Worm (Caenorhabditis elegans) whole organism, L4 larva: ENCODE measurements around the gene R08C7.1.

ENCODE experiments used
- F10B5.3 ChIP-seq: sonication (generic microtip); optimal IDR thresholded peaks from 2 replicates; lab custom pipeline; 2016; ENCODE audit warnings: mild to moderate bottlenecking, missing genetic modification characterization, missing compliant biosample characterization
- F26F4.8 ChIP-seq: fragments of 200-800 bp; sonication (Bioruptor generic); conservative IDR thresholded peaks from 2 replicates; pipeline ENCODE4 v1.3.6; 2022; ENCODE audit warnings: missing genetic modification characterization, missing compliant biosample characterization
- F37D6.2 ChIP-seq: sonication (generic microtip); optimal IDR thresholded peaks from 2 replicates; lab custom pipeline; 2016; ENCODE audit warnings: mild to moderate bottlenecking, missing genetic modification characterization, missing compliant biosample characterization
- F44E2.7 ChIP-seq: fragments of 200-800 bp; sonication (Bioruptor generic); IDR thresholded peaks from 2 replicates; pipeline ENCODE4 v2.1.2; 2022; ENCODE audit warnings: missing genetic modification characterization, missing compliant biosample characterization
- F49E8.2 ChIP-seq: sonication (generic microtip); optimal IDR thresholded peaks from 2 replicates; lab custom pipeline; 2016; ENCODE audit warnings: missing compliant biosample characterization, mild to moderate bottlenecking, missing genetic modification characterization, borderline replicate concordance
- Y5F2A.4 ChIP-seq: fragments of 200-800 bp; sonication (Bioruptor generic); optimal IDR thresholded peaks from 2 replicates; lab custom pipeline; 2018; ENCODE audit warnings: mild to moderate bottlenecking, missing genetic modification characterization, missing compliant biosample characterization
- ZK337.2 ChIP-seq: fragments of 200-800 bp; sonication (Bioruptor generic); IDR thresholded peaks from 2 replicates; pipeline ENCODE4 v1.3.6; 2022; ENCODE audit warnings: missing genetic modification reagents, missing genetic modification characterization, missing compliant biosample characterization
- ama-1 ChIP-seq: fragments of 150-350 bp; optimal IDR thresholded peaks from 2 replicates; lab custom pipeline; 2014; ENCODE audit warnings: inconsistent platforms, mixed read lengths
- arid-1 ChIP-seq: fragments of 200-800 bp; sonication (Bioruptor generic); conservative IDR thresholded peaks from 2 replicates; pipeline ENCODE4 v1.3.6; 2022; ENCODE audit warnings: missing genetic modification reagents, missing genetic modification characterization, missing compliant biosample characterization
- attf-4 ChIP-seq: sonication (generic microtip); optimal IDR thresholded peaks from 3 replicates; lab custom pipeline; 2017; ENCODE audit warnings: missing biosample characterization, missing genetic modification characterization
- ceh-28 ChIP-seq: fragments of 150-350 bp; optimal IDR thresholded peaks from 2 replicates; lab custom pipeline; 2014; ENCODE audit warnings: missing biosample characterization, missing genetic modification reagents, missing genetic modification characterization
- ceh-32 ChIP-seq: sonication (generic microtip); optimal IDR thresholded peaks from 2 replicates; lab custom pipeline; 2016; ENCODE audit warnings: mild to moderate bottlenecking, missing genetic modification characterization, missing compliant biosample characterization; ENCODE audit not compliant: poor library complexity
- ceh-62 ChIP-seq: sonication (generic microtip); optimal IDR thresholded peaks from 2 replicates; lab custom pipeline; 2017; ENCODE audit warnings: missing biosample characterization, missing genetic modification characterization
- ceh-82 ChIP-seq: sonication (generic microtip); optimal IDR thresholded peaks from 2 replicates; lab custom pipeline; 2017; ENCODE audit warnings: missing biosample characterization, missing genetic modification characterization
- ces-1 ChIP-seq: fragments of 150-350 bp; sonication (generic microtip); optimal IDR thresholded peaks from 4 replicates; lab custom pipeline; 2014; ENCODE audit warnings: missing biosample characterization, missing genetic modification reagents, missing genetic modification characterization
- cey-2 ChIP-seq: sonication (generic microtip); optimal IDR thresholded peaks from 3 replicates; lab custom pipeline; 2017; ENCODE audit warnings: missing genetic modification characterization, mild to moderate bottlenecking, missing compliant biosample characterization, antibody characterized with exemption, borderline replicate concordance; ENCODE audit not compliant: insufficient read depth
- daf-8 ChIP-seq: fragments of 200-800 bp; sonication (Bioruptor generic); IDR thresholded peaks from 2 replicates; pipeline ENCODE4 v1.3.6; 2022; ENCODE audit warnings: missing genetic modification characterization, missing compliant biosample characterization
- dmd-6 ChIP-seq: fragments of 200-800 bp; sonication (Bioruptor generic); IDR thresholded peaks from 2 replicates; pipeline ENCODE4 v1.3.6; 2022; ENCODE audit warnings: missing genetic modification reagents, missing genetic modification characterization, missing compliant biosample characterization
- dmd-9 ChIP-seq: fragments of 200-800 bp; sonication (Bioruptor generic); IDR thresholded peaks from 2 replicates; pipeline ENCODE4 v1.3.6; 2022; ENCODE audit warnings: missing genetic modification reagents, missing genetic modification characterization, missing compliant biosample characterization
- dpl-1 ChIP-seq: fragments of 150-350 bp; optimal IDR thresholded peaks from 2 replicates; lab custom pipeline; 2014; ENCODE audit warnings: missing biosample characterization, missing genetic modification reagents, missing genetic modification characterization
- duxl-1 ChIP-seq: sonication (generic microtip); optimal IDR thresholded peaks from 2 replicates; lab custom pipeline; 2016; ENCODE audit warnings: mild to moderate bottlenecking, missing genetic modification characterization, moderate library complexity, missing compliant biosample characterization; ENCODE audit not compliant: poor library complexity
- egl-27 ChIP-seq: sonication (generic microtip); optimal IDR thresholded peaks from 3 replicates; lab custom pipeline; 2017; ENCODE audit warnings: missing biosample characterization, missing genetic modification reagents, missing genetic modification characterization
- hlh-30 ChIP-seq: sonication (generic microtip); optimal IDR thresholded peaks from 2 replicates; lab custom pipeline; 2017; ENCODE audit warnings: antibody characterized with exemption, mild to moderate bottlenecking, missing genetic modification characterization, missing compliant biosample characterization; ENCODE audit not compliant: insufficient read depth
- hmg-1.1 ChIP-seq: fragments of 200-800 bp; sonication (Bioruptor generic); IDR thresholded peaks from 2 replicates; pipeline ENCODE4 v1.3.6; 2022; ENCODE audit warnings: missing genetic modification reagents, missing genetic modification characterization, missing compliant biosample characterization
- lim-7 ChIP-seq: fragments of 200-800 bp; sonication (Bioruptor generic); IDR thresholded peaks from 2 replicates; pipeline ENCODE4 v1.3.6; 2022; ENCODE audit warnings: missing genetic modification characterization, missing compliant biosample characterization
- lin-1 ChIP-seq: fragments of 200-800 bp; sonication (Bioruptor generic); IDR thresholded peaks from 2 replicates; pipeline ENCODE4 v1.3.6; 2022; ENCODE audit warnings: missing genetic modification reagents, missing genetic modification characterization, missing compliant biosample characterization
- lin-29 ChIP-seq: fragments of 200-800 bp; sonication (Bioruptor generic); IDR thresholded peaks from 2 replicates; pipeline ENCODE4 v1.3.6; 2022; ENCODE audit warnings: missing genetic modification reagents, missing genetic modification characterization, missing compliant biosample characterization
- lin-38 ChIP-seq: fragments of 200-800 bp; sonication (Bioruptor generic); IDR thresholded peaks from 2 replicates; pipeline ENCODE4 v1.3.6; 2022; ENCODE audit warnings: missing genetic modification reagents, missing genetic modification characterization, missing compliant biosample characterization
- lin-39 ChIP-seq: fragments of 150-350 bp; optimal IDR thresholded peaks from 2 replicates; lab custom pipeline; 2014; ENCODE audit warnings: missing biosample characterization, missing genetic modification reagents, missing genetic modification characterization
- madf-9 ChIP-seq: fragments of 200-800 bp; sonication (Bioruptor generic); conservative IDR thresholded peaks from 2 replicates; pipeline ENCODE4 v1.3.6; 2022; ENCODE audit warnings: missing genetic modification reagents, missing genetic modification characterization, missing compliant biosample characterization
- mep-1 ChIP-seq: fragments of 150-350 bp; sonication (generic microtip); optimal IDR thresholded peaks from 3 replicates; lab custom pipeline; 2014; ENCODE audit warnings: missing biosample characterization, missing genetic modification characterization
- mxl-2 ChIP-seq: fragments of 200-800 bp; sonication (Bioruptor generic); conservative IDR thresholded peaks from 2 replicates; pipeline ENCODE4 v1.3.6; 2022; ENCODE audit warnings: missing genetic modification reagents, missing genetic modification characterization, missing compliant biosample characterization
- mxl-3 ChIP-seq: fragments of 200-800 bp; sonication (Bioruptor generic); optimal IDR thresholded peaks from 2 replicates; lab custom pipeline; 2018; ENCODE audit warnings: mild to moderate bottlenecking, missing genetic modification characterization, missing compliant biosample characterization
- nhr-10 ChIP-seq: fragments of 150-350 bp; optimal IDR thresholded peaks from 2 replicates; lab custom pipeline; 2014; ENCODE audit warnings: missing biosample characterization, missing genetic modification characterization
- nhr-111 ChIP-seq: fragments of 200-800 bp; sonication (Bioruptor generic); optimal IDR thresholded peaks from 2 replicates; lab custom pipeline; 2018; ENCODE audit warnings: mild to moderate bottlenecking, missing genetic modification characterization, missing compliant biosample characterization
- nhr-41 ChIP-seq: fragments of 200-800 bp; sonication (Bioruptor generic); IDR thresholded peaks from 2 replicates; pipeline ENCODE4 v1.3.6; 2022; ENCODE audit warnings: missing genetic modification reagents, missing genetic modification characterization, missing compliant biosample characterization
- nhr-48 ChIP-seq: sonication (generic microtip); optimal IDR thresholded peaks from 2 replicates; lab custom pipeline; 2016; ENCODE audit warnings: mild to moderate bottlenecking, missing genetic modification characterization, missing compliant biosample characterization
- nhr-6 ChIP-seq: fragments of 150-350 bp; optimal IDR thresholded peaks from 2 replicates; lab custom pipeline; 2014; ENCODE audit warnings: missing biosample characterization, missing genetic modification characterization
- nhr-77 ChIP-seq: fragments of 150-350 bp; optimal IDR thresholded peaks from 2 replicates; lab custom pipeline; 2014; ENCODE audit warnings: missing biosample characterization, missing genetic modification characterization
- pha-4 ChIP-seq, 2 experiments: fragments of 150-350 bp in 1 of 2; fragments of 200-800 bp in 1 of 2; sonication (Bioruptor generic) in 1 of 2; IDR thresholded peaks in 1 of 2; optimal IDR thresholded peaks in 1 of 2; 2 replicates each; pipeline versions ENCODE4 v1.3.6 to Lab custom; 2014 to 2022; ENCODE audit warnings: missing genetic modification characterization in 2 of 2, missing genetic modification reagents in 2 of 2, missing biosample characterization in 1 of 2, missing compliant biosample characterization in 1 of 2
- sdz-12 ChIP-seq: fragments of 200-800 bp; sonication (Bioruptor generic); optimal IDR thresholded peaks from 2 replicates; lab custom pipeline; 2018; ENCODE audit warnings: mild to moderate bottlenecking, missing genetic modification characterization, missing compliant biosample characterization
- set-16 ChIP-seq: fragments of 200-800 bp; sonication (Bioruptor generic); IDR thresholded peaks from 2 replicates; pipeline ENCODE4 v1.3.6; 2022; ENCODE audit warnings: missing genetic modification reagents, missing genetic modification characterization, missing compliant biosample characterization
- snpc-1.2 ChIP-seq: fragments of 200-800 bp; sonication (Bioruptor generic); IDR thresholded peaks from 2 replicates; pipeline ENCODE4 v1.3.6; 2022; ENCODE audit warnings: missing genetic modification reagents, missing genetic modification characterization, missing compliant biosample characterization
- tag-97 ChIP-seq: fragments of 200-800 bp; sonication (Bioruptor generic); IDR thresholded peaks from 2 replicates; pipeline ENCODE4 v1.3.6; 2022; ENCODE audit warnings: missing genetic modification characterization, missing compliant biosample characterization
- unc-130 ChIP-seq: sonication (generic microtip); optimal IDR thresholded peaks from 2 replicates; lab custom pipeline; 2016; ENCODE audit warnings: missing genetic modification reagents, missing genetic modification characterization, missing compliant biosample characterization
- zag-1 ChIP-seq: fragments of 150-350 bp; optimal IDR thresholded peaks from 2 replicates; lab custom pipeline; 2014; ENCODE audit warnings: missing biosample characterization, missing genetic modification characterization
- zip-2 ChIP-seq: fragments of 150-350 bp; optimal IDR thresholded peaks from 2 replicates; lab custom pipeline; 2014; ENCODE audit warnings: missing biosample characterization, missing genetic modification characterization
- ztf-11 ChIP-seq: fragments of 150-350 bp; optimal IDR thresholded peaks from 2 replicates; lab custom pipeline; 2014; ENCODE audit warnings: missing biosample characterization, missing genetic modification characterization

Gene R08C7.1

ce11 chrIV:4469770-4470709, 18.4 kb downstream of the R08C7.1 start (continued):
- TF ChIP-seq pha-4 (GFP tag; IDR thresholded peaks at IDR 0.05; lab: Robert Waterston, UW) (peak; percentile 56), pha-4 (tag; optimal IDR thresholded peaks at IDR 0.05; lab: Kevin White, UChicago) (peak; percentile 12), F10B5.3 (tag; lab: Kevin White, UChicago) (no peak), lin-38 (GFP tag; lab: Robert Waterston, UW) (no peak; the same call in none of the 2 replicates), nhr-10 (tag; lab: Kevin White, UChicago) (no peak), nhr-48 (no peak), mep-1 (peak; percentile 58), tag-97 (GFP tag; lab: Robert Waterston, UW) (no peak), cey-2 (tag; lab: Kevin White, UChicago) (no peak), egl-27 (no peak), sdz-12 (GFP tag; lab: Kevin White, UChicago) (no peak), ceh-62 (tag; lab: Kevin White, UChicago) (no peak), attf-4 (tag; lab: Kevin White, UChicago) (no peak), dpl-1 (GFP tag; lab: Kevin White, UChicago) (peak; percentile 25), zag-1 (tag; lab: Kevin White, UChicago) (no peak), ZK337.2 (GFP tag; lab: Robert Waterston, UW) (no peak), madf-9 (0 out of 2 replicates have a peak, but pooled peaks have one; percentile 19), nhr-111 (no peak), lin-1 (peak; percentile 25; the same call in 1 of the 2 replicates), dmd-6 (GFP tag; lab: Robert Waterston, UW) (peak; percentile 82), nhr-41 (no peak), ztf-11 (tag; lab: Kevin White, UChicago) (no peak), lim-7 (GFP tag; lab: Robert Waterston, UW) (peak; percentile 66), ceh-28 (tag; lab: Kevin White, UChicago) (no peak), zip-2 (tag; lab: Kevin White, UChicago) (no peak), ama-1 (lab: Kevin White, UChicago) (no peak), unc-130 (no peak), dmd-9 (no peak), nhr-77 (no peak), snpc-1.2 (GFP tag; lab: Robert Waterston, UW) (no peak), nhr-6 (tag; lab: Kevin White, UChicago) (peak; percentile 40), hlh-30 (tag; lab: Kevin White, UChicago) (peak; percentile 97), set-16 (GFP tag; lab: Robert Waterston, UW) (peak; percentile 77), ces-1 (GFP tag; lab: Kevin White, UChicago) (no peak), Y5F2A.4 (GFP tag; lab: Kevin White, UChicago) (no peak), F49E8.2 (tag; lab: Kevin White, UChicago) (no peak), F44E2.7 (GFP tag; lab: Robert Waterston, UW) (no peak), daf-8 (GFP tag; lab: Robert Waterston, UW) (no peak), F37D6.2 (tag; lab: Kevin White, UChicago) (peak; percentile 18), arid-1 (GFP tag; lab: Robert Waterston, UW) (0 out of 2 replicates have a peak, but pooled peaks have one; percentile 4), ceh-82 (no peak), ceh-32 (tag; lab: Kevin White, UChicago) (no peak), lin-29 (GFP tag; lab: Robert Waterston, UW) (0 out of 2 replicates have a peak, but pooled peaks have one; percentile 12), mxl-3 (peak; percentile 80), mxl-2 (GFP tag; lab: Robert Waterston, UW) (peak; percentile 78), F26F4.8 (GFP tag; lab: Robert Waterston, UW) (no peak), duxl-1 (tag; lab: Kevin White, UChicago) (peak; percentile 36), hmg-1.1 (GFP tag; lab: Robert Waterston, UW) (peak; percentile 60), lin-39 (tag; lab: Kevin White, UChicago) (no peak)
